Worm (Caenorhabditis elegans) whole organism, mixed stage, embryonic: ENCODE data around the gene dlat-2.

Source experiments
- blmp-1 ChIP-seq: fragments of 150-350 bp; optimal IDR thresholded peaks from 2 replicates; lab custom pipeline; 2014; ENCODE audit warnings: missing biosample characterization, missing genetic modification characterization
- cnd-1 ChIP-seq: fragments of 200-800 bp; sonication (Bioruptor generic); optimal IDR thresholded peaks from 2 replicates; lab custom pipeline; 2018; ENCODE audit warnings: mild to moderate bottlenecking, missing genetic modification characterization, missing compliant biosample characterization
- drap-1 ChIP-seq: fragments of 200-800 bp; sonication (Bioruptor generic); optimal IDR thresholded peaks from 3 replicates; lab custom pipeline; 2018; ENCODE audit warnings: mild to moderate bottlenecking, missing genetic modification characterization, missing compliant biosample characterization
- elt-1 ChIP-seq: sonication (generic microtip); optimal IDR thresholded peaks from 2 replicates; lab custom pipeline; 2017; ENCODE audit warnings: missing genetic modification characterization, mild to moderate bottlenecking, missing compliant biosample characterization, antibody characterized with exemption, moderate library complexity, borderline replicate concordance; ENCODE audit not compliant: insufficient read depth
- elt-3 ChIP-seq: fragments of 150-350 bp; optimal IDR thresholded peaks from 2 replicates; lab custom pipeline; 2014; ENCODE audit warnings: missing biosample characterization, missing genetic modification characterization
- flh-1 ChIP-seq: fragments of 200-800 bp; sonication (Bioruptor generic); optimal IDR thresholded peaks from 2 replicates; lab custom pipeline; 2018; ENCODE audit warnings: mild to moderate bottlenecking, missing genetic modification characterization, moderate library complexity, missing compliant biosample characterization
- nhr-237 ChIP-seq: fragments of 150-350 bp; optimal IDR thresholded peaks from 2 replicates; lab custom pipeline; 2014; ENCODE audit warnings: missing biosample characterization, missing genetic modification characterization
- nhr-28 ChIP-seq: fragments of 150-350 bp; optimal IDR thresholded peaks from 2 replicates; lab custom pipeline; 2014; ENCODE audit warnings: missing biosample characterization, missing genetic modification characterization
- nhr-76 ChIP-seq: sonication (generic microtip); optimal IDR thresholded peaks from 2 replicates; lab custom pipeline; 2017; ENCODE audit warnings: missing biosample characterization, missing genetic modification characterization
- snpc-4 ChIP-seq: fragments of 150-350 bp; optimal IDR thresholded peaks from 2 replicates; lab custom pipeline; 2014; ENCODE audit warnings: missing biosample characterization, missing genetic modification characterization
- unc-120 ChIP-seq: sonication (generic microtip); optimal IDR thresholded peaks from 2 replicates; lab custom pipeline; 2017; ENCODE audit warnings: missing genetic modification characterization, missing compliant biosample characterization; ENCODE audit not compliant: poor library complexity, severe bottlenecking
- unc-39 ChIP-seq: fragments of 150-350 bp; optimal IDR thresholded peaks from 2 replicates; lab custom pipeline; 2014; ENCODE audit warnings: missing biosample characterization, missing genetic modification characterization
- unc-62 ChIP-seq: fragments of 150-350 bp; optimal IDR thresholded peaks from 2 replicates; lab custom pipeline; 2014; ENCODE audit warnings: missing biosample characterization, missing genetic modification reagents, missing genetic modification characterization
- ztf-11 ChIP-seq: fragments of 150-350 bp; optimal IDR thresholded peaks from 2 replicates; lab custom pipeline; 2014; ENCODE audit warnings: missing biosample characterization, missing genetic modification characterization

- TF ChIP-seq nhr-28 (tag; lab: Kevin White, UChicago): no peak
- TF ChIP-seq elt-1 (tag; lab: Kevin White, UChicago): no peak
- no peak for TF ChIP-seq blmp-1 (tag; lab: Kevin White, UChicago)
- TF ChIP-seq unc-39: no peak
- TF ChIP-seq flh-1 (GFP tag; lab: Kevin White, UChicago): no peak
- TF ChIP-seq cnd-1 (tag; lab: Kevin White, UChicago): no peak
- TF ChIP-seq ztf-11 (tag; lab: Kevin White, UChicago): no peak
- TF ChIP-seq elt-3 (tag; lab: Kevin White, UChicago): no peak
- no peak for TF ChIP-seq nhr-76 (tag; lab: Kevin White, UChicago)
- peak; percentile 35 for TF ChIP-seq unc-62 (GFP tag; lab: Kevin White, UChicago)
- TF ChIP-seq snpc-4 (tag; lab: Kevin White, UChicago): no peak
- no peak for TF ChIP-seq drap-1 (GFP tag; lab: Kevin White, UChicago)
- TF ChIP-seq nhr-237: no peak
- no peak for TF ChIP-seq unc-120 (tag; lab: Kevin White, UChicago)
Observed at ce11 chrIV:17333542-17334281, 46.7 kb upstream of the dlat-2 start, which contains the start of gene C49C3.15.
